Worm (Caenorhabditis elegans): ENCODE data around the gene ugt-10.

The ugt-10 gene

DNA sequence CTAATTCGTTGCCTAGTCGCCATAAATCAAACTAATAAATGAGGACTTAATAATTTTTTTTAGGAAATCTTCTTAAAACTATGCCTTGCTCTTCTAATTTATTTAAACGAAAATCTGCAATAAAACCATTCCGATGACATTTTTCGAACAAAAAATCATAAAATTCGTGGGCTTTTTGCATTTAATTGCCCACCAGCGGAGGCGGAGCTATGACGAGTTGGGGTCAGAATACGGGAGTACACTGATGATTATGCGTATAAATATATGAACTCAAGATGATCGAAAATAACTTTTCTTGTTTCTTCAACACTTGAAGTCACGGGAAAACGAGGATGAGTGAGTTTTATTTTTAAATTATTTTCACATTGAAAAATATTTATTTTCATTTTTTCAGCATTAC lies 34.5 kb upstream of the ugt-10 start, which contains the start of gene catp-2:
Gene catp-2 (plus strand): TSS at position 301 of the 400 bp plus-strand sequence.
- TF ChIP-seq egl-18 (GFP tag; IDR thresholded peaks at IDR 0.05) (no peak), ets-4 (GFP tag; optimal IDR thresholded peaks at IDR 0.05) (no peak), lsy-27 (tag; optimal IDR thresholded peaks at IDR 0.05; ENCODE audit: borderline replicate concordance, insufficient read depth) (no peak), mcd-1 (GFP tag; IDR thresholded peaks at IDR 0.05) (no peak), madf-8 (GFP tag; conservative IDR thresholded peaks at IDR 0.05) (no peak), F52B5.7 (tag; optimal IDR thresholded peaks at IDR 0.05) (no peak), ekl-4 (GFP tag; IDR thresholded peaks at IDR 0.05) (no peak), ama-1 (optimal IDR thresholded peaks at IDR 0.05) (no peak), ama-1 (GFP tag; optimal IDR thresholded peaks at IDR 0.05) (no peak), ceh-91 (GFP tag; IDR thresholded peaks at IDR 0.05) (no peak), nfyb-1 (GFP tag; IDR thresholded peaks at IDR 0.05) (no peak), T07F8.4 (tag; optimal IDR thresholded peaks at IDR 0.05) (no peak), cebp-2 (GFP tag; IDR thresholded peaks at IDR 0.05) (no peak)

DNA sequence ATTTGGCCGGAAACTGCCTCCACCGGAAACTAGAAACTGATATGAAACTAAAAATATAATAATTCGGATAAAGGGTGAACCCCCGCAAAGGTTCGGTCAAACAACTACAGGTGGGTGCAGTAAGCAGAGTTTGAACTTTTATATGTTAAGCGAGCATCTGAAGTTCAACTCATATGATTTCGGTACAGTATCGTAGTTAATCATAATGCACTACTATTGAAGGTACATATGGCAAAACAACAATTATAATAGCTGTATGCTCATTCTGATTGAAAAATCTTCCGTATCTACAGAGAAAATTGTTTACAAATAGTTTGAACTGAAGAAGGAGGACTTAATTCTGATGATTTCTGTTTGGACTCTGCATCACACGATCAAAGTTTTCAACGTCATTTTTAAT lies 33.3 kb upstream of the ugt-10 start:
- no peak for TF ChIP-seq F57C9.4 (tag; optimal IDR thresholded peaks at IDR 0.05)

DNA sequence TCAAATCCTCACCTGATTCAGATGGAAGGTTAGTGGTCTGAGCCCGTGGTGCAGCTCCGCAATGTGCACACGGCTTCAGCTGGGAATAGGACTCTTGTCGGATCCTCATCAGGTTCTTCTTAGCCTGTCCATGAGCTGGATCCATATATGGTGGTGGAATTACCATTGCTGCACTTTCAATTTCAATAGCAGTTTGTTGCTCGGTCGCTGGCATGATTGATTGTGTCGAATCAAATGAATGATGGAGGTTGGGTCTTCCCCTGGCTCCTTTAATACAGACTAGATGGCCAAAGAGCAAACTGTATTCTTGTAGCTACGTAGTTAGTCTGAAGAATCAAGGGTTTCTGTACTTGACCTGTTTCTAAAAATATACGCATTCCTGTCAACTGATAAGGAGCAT lies 32.9 kb upstream of the ugt-10 start, which contains the start of gene C02E7.10:
Gene C02E7.10 (minus strand): TSS at position 232 of the 400 bp plus-strand sequence.
- TF ChIP-seq ceh-27 (GFP tag; optimal IDR thresholded peaks at IDR 0.05) (no peak), Y53F4B.3 (GFP tag; IDR thresholded peaks at IDR 0.05) (no peak), pha-4 (tag; optimal IDR thresholded peaks at IDR 0.05) (no peak), chd-7 (tag; optimal IDR thresholded peaks at IDR 0.05) (no peak), madf-8 (GFP tag; conservative IDR thresholded peaks at IDR 0.05) (no peak), ceh-79 (tag; optimal IDR thresholded peaks at IDR 0.05) (no peak), snpc-4 (GFP tag; optimal IDR thresholded peaks at IDR 0.05) (no peak), snpc-4 (tag; optimal IDR thresholded peaks at IDR 0.05) (no peak), bed-2 (GFP tag; IDR thresholded peaks at IDR 0.05) (no peak), lin-40 (tag; optimal IDR thresholded peaks at IDR 0.05) (no peak), ztf-28 (GFP tag; IDR thresholded peaks at IDR 0.05) (no peak)

DNA sequence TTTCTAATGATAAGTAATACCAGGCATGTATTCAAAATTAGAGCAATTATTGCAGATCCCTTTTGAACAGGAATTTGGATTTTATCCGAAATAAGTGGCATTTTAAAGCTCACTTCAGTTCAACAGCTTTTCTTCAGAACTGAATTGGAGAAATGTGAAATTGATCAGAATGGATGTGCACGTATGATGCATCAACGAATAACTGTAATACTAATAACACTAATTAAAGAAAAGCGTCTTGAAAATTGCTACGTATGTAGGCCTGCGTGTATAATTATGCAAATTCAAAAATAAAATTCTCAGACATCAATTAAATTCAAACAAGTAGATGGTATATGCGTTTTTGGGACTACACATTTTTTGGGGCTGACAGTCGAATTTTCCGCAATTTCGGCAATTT lies 29.9 kb upstream of the ugt-10 start, which contains the start of gene str-205:
Gene str-205 (minus strand): TSS at position 101 of the 400 bp plus-strand sequence.
- TF ChIP-seq ztf-25 (GFP tag; IDR thresholded peaks at IDR 0.05) = no peak
- TF ChIP-seq lin-40 (tag; optimal IDR thresholded peaks at IDR 0.05) = no peak
- no peak for TF ChIP-seq dox-1 (GFP tag; IDR thresholded peaks at IDR 0.05)
- no peak for TF ChIP-seq ztf-26 (tag; optimal IDR thresholded peaks at IDR 0.05)
- no peak for TF ChIP-seq nhr-120 (GFP tag; IDR thresholded peaks at IDR 0.05)
- TF ChIP-seq lag-1 (GFP tag; IDR thresholded peaks at IDR 0.05) = no peak

DNA sequence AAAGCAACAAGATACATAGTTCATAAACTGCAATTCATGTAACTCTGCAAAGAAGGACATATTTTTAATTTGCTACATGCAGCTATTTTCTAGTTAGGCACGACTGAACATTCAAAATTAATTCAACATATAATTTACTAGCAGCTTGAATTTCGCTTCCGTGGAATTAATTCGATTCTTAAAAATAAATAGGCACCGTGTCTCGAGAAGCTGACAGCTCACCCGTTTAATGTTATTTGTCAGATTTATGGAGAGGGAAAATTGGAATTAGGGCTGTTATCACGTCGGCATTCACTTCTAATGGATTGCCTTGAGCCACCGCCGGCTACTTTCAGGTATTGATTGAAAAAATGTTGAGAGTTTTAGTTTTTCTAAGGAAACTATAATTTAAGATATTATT lies 26.5 kb upstream of the ugt-10 start, which contains the start of gene srh-21:
Gene srh-21 (plus strand): TSS at position 301 of the 400 bp plus-strand sequence.
- TF ChIP-seq mxl-1 (tag; optimal IDR thresholded peaks at IDR 0.05) = no peak
- TF ChIP-seq die-1 (tag; optimal IDR thresholded peaks at IDR 0.05) = no peak
- TF ChIP-seq Y53F4B.3 (GFP tag; IDR thresholded peaks at IDR 0.05) = no peak
- no peak for TF ChIP-seq ZK185.1 (tag; optimal IDR thresholded peaks at IDR 0.05; ENCODE audit: poor library complexity, severe bottlenecking)
- no peak for TF ChIP-seq ets-4 (GFP tag; optimal IDR thresholded peaks at IDR 0.05)
- TF ChIP-seq B0261.1 (tag; optimal IDR thresholded peaks at IDR 0.05) = no peak
- no peak for TF ChIP-seq aptf-2 (GFP tag; conservative IDR thresholded peaks at IDR 0.05)

All from whole organism, young adult.